Worm (Caenorhabditis elegans) whole organism, L3 larva: ENCODE data around the gene D2062.5.
A peak's percentile ranks its signal among the peaks of the same experiment; 100 is the strongest.

Experiments used
- R02D3.7 ChIP-seq: fragments of 150-350 bp; optimal IDR thresholded peaks from 2 replicates; lab custom pipeline; 2014; ENCODE audit warnings: missing biosample characterization, missing genetic modification characterization
- daf-12 ChIP-seq: fragments of 150-350 bp; optimal IDR thresholded peaks from 2 replicates; lab custom pipeline; 2014; ENCODE audit warnings: missing biosample characterization, missing genetic modification reagents, missing genetic modification characterization
- elt-1 ChIP-seq: fragments of 150-350 bp; optimal IDR thresholded peaks from 2 replicates; lab custom pipeline; 2014; ENCODE audit warnings: missing biosample characterization, missing genetic modification characterization
- elt-3 ChIP-seq, 3 experiments: fragments of 150-350 bp in 1 of 3; sonication (generic microtip) in 2 of 3; optimal IDR thresholded peaks; 2 replicates in 2 of 3; 4 replicates in 1 of 3; lab custom pipeline; 2014 to 2017; ENCODE audit warnings: missing biosample characterization in 3 of 3, missing genetic modification characterization in 3 of 3
- fos-1 ChIP-seq: fragments of 150-350 bp; optimal IDR thresholded peaks from 2 replicates; lab custom pipeline; 2014; ENCODE audit warnings: missing biosample characterization, missing genetic modification characterization
- mdl-1 ChIP-seq: fragments of 150-350 bp; optimal IDR thresholded peaks from 2 replicates; lab custom pipeline; 2014; ENCODE audit warnings: missing biosample characterization, missing genetic modification characterization
- nhr-237 ChIP-seq: fragments of 150-350 bp; optimal IDR thresholded peaks from 2 replicates; lab custom pipeline; 2014; ENCODE audit warnings: missing biosample characterization, missing genetic modification characterization
- nhr-25 ChIP-seq: sonication (generic microtip); optimal IDR thresholded peaks from 2 replicates; lab custom pipeline; 2017; ENCODE audit warnings: missing biosample characterization, missing genetic modification characterization
- nhr-77 ChIP-seq: fragments of 150-350 bp; optimal IDR thresholded peaks from 2 replicates; lab custom pipeline; 2014; ENCODE audit warnings: missing biosample characterization, missing genetic modification characterization
- sea-2 ChIP-seq: fragments of 150-350 bp; sonication (generic microtip); optimal IDR thresholded peaks from 4 replicates; lab custom pipeline; 2014; ENCODE audit warnings: missing biosample characterization, missing genetic modification reagents, missing genetic modification characterization
- zag-1 ChIP-seq: fragments of 150-350 bp; optimal IDR thresholded peaks from 2 replicates; lab custom pipeline; 2014; ENCODE audit warnings: missing biosample characterization, missing genetic modification characterization
- ztf-4 ChIP-seq: fragments of 150-350 bp; optimal IDR thresholded peaks from 2 replicates; lab custom pipeline; 2014; ENCODE audit warnings: missing biosample characterization, missing genetic modification characterization

DNA sequence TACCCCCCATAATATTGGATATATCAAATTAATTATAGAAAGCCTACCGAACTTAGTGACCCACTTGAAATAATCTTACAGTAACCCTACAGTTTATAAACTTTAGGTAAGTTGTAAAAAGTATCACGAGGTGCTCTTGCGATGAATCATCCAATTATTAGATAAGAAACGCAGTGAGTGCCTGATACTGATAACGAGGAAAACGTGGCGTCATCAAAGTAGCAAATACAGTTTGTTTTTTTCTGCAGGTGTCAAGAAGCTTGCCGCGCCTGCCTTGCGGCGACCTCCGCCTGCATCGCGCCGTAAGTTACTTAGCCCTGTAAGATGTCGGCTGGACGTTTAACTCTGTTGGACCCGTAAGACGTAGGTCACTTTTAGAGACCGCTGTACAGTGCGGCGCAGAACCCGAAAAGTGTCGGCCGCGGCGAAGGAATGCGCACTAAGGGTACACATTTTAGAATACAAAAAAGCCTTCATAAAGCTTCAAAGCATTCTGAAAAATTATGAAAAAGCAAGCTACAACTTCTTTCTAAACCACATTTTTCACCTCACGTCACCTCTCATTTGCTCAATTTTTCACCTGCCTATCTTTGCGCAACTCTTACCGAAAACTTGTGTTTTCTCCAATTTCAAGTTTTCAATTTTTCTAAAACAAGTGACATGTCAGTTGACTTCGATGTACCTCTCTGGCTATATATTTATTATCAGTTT, 12.2 kb upstream of the D2062.5 start, which contains the start of gene sri-38:
- no peak for TF ChIP-seq elt-1 (tag; lab: Kevin White, UChicago)
- TF ChIP-seq elt-3 (tag; optimal IDR thresholded peaks at IDR 0.05; lab: Kevin White, UChicago): no peak
- TF ChIP-seq R02D3.7 (tag; lab: Kevin White, UChicago): no peak
- TF ChIP-seq nhr-77 (tag; lab: Kevin White, UChicago): no peak
- TF ChIP-seq sea-2 (GFP tag; lab: Kevin White, UChicago): no peak
- peak; percentile 30 for TF ChIP-seq fos-1 (tag; lab: Kevin White, UChicago)
- TF ChIP-seq zag-1 (tag; lab: Kevin White, UChicago): no peak
- no peak for TF ChIP-seq ztf-4 (tag; lab: Kevin White, UChicago)
- no peak for TF ChIP-seq nhr-25 (tag; lab: Kevin White, UChicago)
- TF ChIP-seq daf-12 (tag; lab: Kevin White, UChicago): no peak
- no peak for TF ChIP-seq nhr-237 (tag; lab: Kevin White, UChicago)
- no peak for TF ChIP-seq mdl-1 (tag; lab: Kevin White, UChicago)
